Fruit fly (Drosophila melanogaster) whole organism, embryonic: Measurements from ENCODE around the gene ImpE3.
A peak's percentile ranks its signal among the peaks of the same experiment; 100 is the strongest.

ENCODE experiments used
- CG1024 ChIP-seq: fragments of 200-800 bp; sonication (Bioruptor generic); IDR thresholded peaks from 2 replicates; pipeline ENCODE4 v1.3.6; 2022; ENCODE audit warnings: missing biosample characterization, missing genetic modification characterization
- CG12391 ChIP-seq: fragments of 200-800 bp; sonication (Bioruptor generic); optimal IDR thresholded peaks from 3 replicates; lab custom pipeline; 2018; ENCODE audit warnings: missing biosample characterization, mild to moderate bottlenecking, missing genetic modification characterization, moderate library complexity
- CG13624 ChIP-seq: fragments of 200-800 bp; sonication (Bioruptor generic); optimal IDR thresholded peaks from 2 replicates; lab custom pipeline; 2016; ENCODE audit warnings: missing biosample characterization, missing genetic modification characterization
- CG17829 ChIP-seq: fragments of 200-800 bp; optimal IDR thresholded peaks from 2 replicates; lab custom pipeline; 2019; ENCODE audit warnings: missing biosample characterization, mild to moderate bottlenecking, missing genetic modification characterization, moderate library complexity
- CG1792 ChIP-seq: fragments of 200-800 bp; sonication (Bioruptor generic); optimal IDR thresholded peaks from 2 replicates; lab custom pipeline; 2016; ENCODE audit warnings: missing biosample characterization, missing genetic modification characterization
- CG2678 ChIP-seq: fragments of 200-800 bp; sonication (Bioruptor generic); optimal IDR thresholded peaks from 3 replicates; lab custom pipeline; 2019; ENCODE audit warnings: missing biosample characterization, mild to moderate bottlenecking, missing genetic modification characterization, moderate library complexity
- CG30020 ChIP-seq: fragments of 200-800 bp; optimal IDR thresholded peaks from 2 replicates; lab custom pipeline; 2019; ENCODE audit warnings: missing biosample characterization, mild to moderate bottlenecking, missing genetic modification characterization, moderate library complexity
- CG30431 ChIP-seq: fragments of 200-800 bp; sonication (Bioruptor generic); optimal IDR thresholded peaks from 2 replicates; lab custom pipeline; 2017; ENCODE audit warnings: missing biosample characterization, missing genetic modification characterization
- CG32772 ChIP-seq: fragments of 200-800 bp; sonication (Bioruptor generic); IDR thresholded peaks from 2 replicates; pipeline ENCODE4 v1.3.6; 2022; ENCODE audit warnings: missing biosample characterization, missing genetic modification characterization
- CG4360 ChIP-seq: fragments of 200-800 bp; sonication (Bioruptor generic); IDR thresholded peaks from 2 replicates; pipeline ENCODE4 v1.3.6; 2022; ENCODE audit warnings: missing biosample characterization, missing genetic modification characterization
- CG4820 ChIP-seq: fragments of 200-800 bp; sonication (Bioruptor generic); optimal IDR thresholded peaks from 3 replicates; lab custom pipeline; 2016; ENCODE audit warnings: missing biosample characterization, missing genetic modification characterization
- CG8290 ChIP-seq, 3 experiments: fragments of 200-800 bp; sonication (Bioruptor generic); optimal IDR thresholded peaks; 2 replicates each; lab custom pipeline; 2016 to 2019; ENCODE audit warnings: missing biosample characterization in 3 of 3, missing genetic modification characterization in 3 of 3, mild to moderate bottlenecking in 2 of 3, moderate library complexity in 1 of 3
- CG8388 ChIP-seq: fragments of 200-800 bp; sonication (Bioruptor generic); optimal IDR thresholded peaks from 2 replicates; lab custom pipeline; 2019; ENCODE audit warnings: missing biosample characterization, mild to moderate bottlenecking, missing genetic modification characterization, moderate library complexity
- Dfd ChIP-seq, 2 experiments: fragments of >200 bp; optimal IDR thresholded peaks; 2 replicates each; lab custom pipeline; 2017; ENCODE audit warnings: missing biosample characterization in 2 of 2, missing genetic modification characterization in 2 of 2
- Dip3 ChIP-seq: fragments of 200-800 bp; sonication (Bioruptor generic); optimal IDR thresholded peaks from 3 replicates; lab custom pipeline; 2016; ENCODE audit warnings: missing biosample characterization, missing genetic modification characterization
- HLH3B ChIP-seq: fragments of 200-800 bp; sonication (Bioruptor generic); IDR thresholded peaks from 2 replicates; pipeline ENCODE4 v1.3.6; 2022; ENCODE audit warnings: missing biosample characterization, missing genetic modification characterization
- Hey ChIP-seq: fragments of 200-800 bp; sonication (Bioruptor generic); optimal IDR thresholded peaks from 3 replicates; lab custom pipeline; 2018; ENCODE audit warnings: missing biosample characterization, mild to moderate bottlenecking, missing genetic modification characterization
- HmgZ ChIP-seq: fragments of 200-800 bp; sonication (Bioruptor generic); optimal IDR thresholded peaks from 2 replicates; lab custom pipeline; 2018; ENCODE audit warnings: missing biosample characterization, mild to moderate bottlenecking, missing genetic modification characterization
- MTF-1 ChIP-seq: fragments of 200-800 bp; sonication (Bioruptor generic); optimal IDR thresholded peaks from 2 replicates; lab custom pipeline; 2018; ENCODE audit warnings: missing biosample characterization, mild to moderate bottlenecking, missing genetic modification characterization, borderline replicate concordance
- Neu2 ChIP-seq: fragments of 200-800 bp; sonication (Bioruptor generic); optimal IDR thresholded peaks from 3 replicates; lab custom pipeline; 2016; ENCODE audit warnings: missing biosample characterization, missing genetic modification characterization, borderline replicate concordance
- Nf-YC ChIP-seq: fragments of 200-800 bp; optimal IDR thresholded peaks from 3 replicates; lab custom pipeline; 2019; ENCODE audit warnings: missing biosample characterization, mild to moderate bottlenecking, missing genetic modification characterization, moderate library complexity
- Ravus ChIP-seq: fragments of 200-800 bp; sonication (Bioruptor generic); IDR thresholded peaks from 2 replicates; pipeline ENCODE4 v1.3.6; 2022; ENCODE audit warnings: missing biosample characterization, missing genetic modification characterization
- Sox100B ChIP-seq: fragments of 200-800 bp; sonication (Bioruptor generic); optimal IDR thresholded peaks from 3 replicates; lab custom pipeline; 2018; ENCODE audit warnings: missing biosample characterization, mild to moderate bottlenecking, missing genetic modification characterization
- Tbp ChIP-seq: fragments of >200 bp; optimal IDR thresholded peaks from 2 replicates; lab custom pipeline; 2018; ENCODE audit warnings: missing biosample characterization, missing genetic modification characterization
- Xbp1 ChIP-seq: fragments of 200-800 bp; sonication (Bioruptor generic); optimal IDR thresholded peaks from 3 replicates; lab custom pipeline; 2016; ENCODE audit warnings: missing biosample characterization, mild to moderate bottlenecking, missing genetic modification characterization
- Xrp1 ChIP-seq: fragments of 200-800 bp; sonication (Bioruptor generic); IDR thresholded peaks from 2 replicates; pipeline ENCODE4 v1.3.6; 2022; ENCODE audit warnings: missing biosample characterization, missing genetic modification characterization
- ab ChIP-seq: fragments of 200-800 bp; sonication (Bioruptor generic); optimal IDR thresholded peaks from 2 replicates; lab custom pipeline; 2016; ENCODE audit warnings: missing biosample characterization, missing genetic modification characterization
- amos ChIP-seq: fragments of 200-800 bp; sonication (Bioruptor generic); IDR thresholded peaks from 2 replicates; pipeline ENCODE4 v1.3.6; 2022; ENCODE audit warnings: missing biosample characterization, missing genetic modification characterization; ENCODE audit not compliant: partially characterized antibody
- chn ChIP-seq: fragments of 200-800 bp; sonication (Bioruptor generic); optimal IDR thresholded peaks from 2 replicates; lab custom pipeline; 2016; ENCODE audit warnings: missing biosample characterization, missing genetic modification characterization
- ftz-f1 ChIP-seq: fragments of 200-800 bp; sonication (Bioruptor generic); optimal IDR thresholded peaks from 2 replicates; lab custom pipeline; 2016; ENCODE audit warnings: missing biosample characterization, missing genetic modification characterization
- grau ChIP-seq: fragments of 200-800 bp; optimal IDR thresholded peaks from 3 replicates; lab custom pipeline; 2019; ENCODE audit warnings: missing biosample characterization, mild to moderate bottlenecking, missing genetic modification characterization, moderate library complexity
- gro ChIP-seq: fragments of 200-800 bp; sonication (Bioruptor generic); optimal IDR thresholded peaks from 2 replicates; lab custom pipeline; 2016; ENCODE audit warnings: missing biosample characterization, missing genetic modification characterization
- gsb-n ChIP-seq: fragments of 200-800 bp; sonication (Bioruptor generic); optimal IDR thresholded peaks from 3 replicates; lab custom pipeline; 2018; ENCODE audit warnings: missing biosample characterization, mild to moderate bottlenecking, missing genetic modification characterization
- ham ChIP-seq: fragments of 200-800 bp; sonication (Bioruptor generic); IDR thresholded peaks from 2 replicates; pipeline ENCODE4 v1.3.6; 2022; ENCODE audit warnings: missing biosample characterization, missing genetic modification characterization
- hkb ChIP-seq, 2 experiments: fragments of 200-800 bp in 1 of 2; fragments of >200 bp in 1 of 2; sonication (Bioruptor generic) in 1 of 2; IDR thresholded peaks in 1 of 2; optimal IDR thresholded peaks in 1 of 2; 2 replicates each; pipeline versions ENCODE4 v1.3.6 to Lab custom; 2017 to 2022; ENCODE audit warnings: missing biosample characterization in 1 of 2, missing genetic modification characterization in 1 of 2
- hth ChIP-seq: fragments of >200 bp; optimal IDR thresholded peaks from 2 replicates; lab custom pipeline; 2017; ENCODE audit warnings: inconsistent platforms
- kah ChIP-seq: fragments of 200-800 bp; sonication (Bioruptor generic); optimal IDR thresholded peaks from 2 replicates; lab custom pipeline; 2018; ENCODE audit warnings: missing biosample characterization, mild to moderate bottlenecking, missing genetic modification characterization
- klu ChIP-seq: fragments of 200-800 bp; sonication (Bioruptor generic); IDR thresholded peaks from 2 replicates; pipeline ENCODE4 v1.3.6; 2022; ENCODE audit warnings: missing biosample characterization, missing genetic modification characterization
- pho ChIP-seq: fragments of 200-800 bp; sonication (Bioruptor generic); optimal IDR thresholded peaks from 2 replicates; lab custom pipeline; 2016; ENCODE audit warnings: missing biosample characterization, missing genetic modification characterization
- pita ChIP-seq: fragments of 200-800 bp; sonication (Bioruptor generic); optimal IDR thresholded peaks from 2 replicates; lab custom pipeline; 2017; ENCODE audit warnings: missing biosample characterization, mild to moderate bottlenecking, missing genetic modification characterization
- pnt ChIP-seq: fragments of 200-800 bp; sonication (Bioruptor generic); optimal IDR thresholded peaks from 3 replicates; lab custom pipeline; 2016; ENCODE audit warnings: missing biosample characterization, missing genetic modification characterization
- ro ChIP-seq: fragments of 200-800 bp; sonication (Bioruptor generic); IDR thresholded peaks from 2 replicates; pipeline ENCODE4 v1.3.6; 2022; ENCODE audit warnings: missing biosample characterization, missing genetic modification characterization
- sc ChIP-seq, 3 experiments: fragments of >200 bp in 2 of 3; fragments of 200-800 bp in 1 of 3; sonication (Bioruptor generic) in 1 of 3; optimal IDR thresholded peaks; 2 replicates in 2 of 3; 3 replicates in 1 of 3; lab custom pipeline; 2017; ENCODE audit warnings: mild to moderate bottlenecking in 1 of 3, missing biosample characterization in 1 of 3, missing genetic modification characterization in 1 of 3, missing genetic modification reagents in 1 of 3
- schlank ChIP-seq: fragments of 200-800 bp; sonication (Bioruptor generic); optimal IDR thresholded peaks from 2 replicates; lab custom pipeline; 2018; ENCODE audit warnings: missing biosample characterization, mild to moderate bottlenecking, missing genetic modification characterization
- stc ChIP-seq: fragments of 200-800 bp; sonication (Bioruptor generic); IDR thresholded peaks from 2 replicates; pipeline ENCODE4 v1.3.6; 2022; ENCODE audit warnings: missing biosample characterization, missing genetic modification characterization
- toy ChIP-seq: fragments of 200-800 bp; sonication (Bioruptor generic); IDR thresholded peaks from 2 replicates; pipeline ENCODE4 v1.3.6; 2022; ENCODE audit warnings: missing biosample characterization, missing genetic modification characterization
- zen2 ChIP-seq: fragments of 200-800 bp; sonication (Bioruptor generic); IDR thresholded peaks from 3 replicates; pipeline ENCODE4 v1.3.6; 2022; ENCODE audit warnings: missing biosample characterization, missing genetic modification characterization; ENCODE audit not compliant: partially characterized antibody

Gene ImpE3

dm6 chr3R:8007595-8008255 is 21.6 kb downstream of the ImpE3 start, which contains the start of gene CG2767 (continued):
- no peak for TF ChIP-seq pita (GFP tag; lab: Kevin White, UChicago)
- TF ChIP-seq Sox100B (GFP tag; lab: Kevin White, UChicago) = no peak
- TF ChIP-seq HmgZ (tag; lab: Kevin White, UChicago) = no peak
- no peak for TF ChIP-seq CG30431
- no peak for TF ChIP-seq pho
- TF ChIP-seq CG17829 = no peak
- peak; percentile 59 for TF ChIP-seq chn (GFP tag; lab: Kevin White, UChicago)
- peak; percentile 53 for TF ChIP-seq kah (GFP tag; lab: Kevin White, UChicago)

- TF ChIP-seq pnt (GFP tag; lab: Kevin White, UChicago) = peak; percentile 81
- peak; percentile 36; the same call in 1 of the 2 replicates for TF ChIP-seq amos (GFP tag; lab: Robert Waterston, UW)
- TF ChIP-seq Dip3 (GFP tag; lab: Kevin White, UChicago) = peak; percentile 80
- peak; percentile 94 for TF ChIP-seq gsb-n (tag; lab: Kevin White, UChicago)
- TF ChIP-seq gro = peak; percentile 78
- peak; percentile 94 for TF ChIP-seq Ravus (GFP tag; lab: Robert Waterston, UW)
- TF ChIP-seq CG8290 (GFP tag; optimal IDR thresholded peaks at IDR 0.05; lab: Kevin White, UChicago) = peak; percentile 95
- TF ChIP-seq CG8290 (tag; optimal IDR thresholded peaks at IDR 0.05; lab: Kevin White, UChicago) = peak; percentile 42 to 75
- peak; percentile 84 for TF ChIP-seq Nf-YC
- no peak for TF ChIP-seq Neu2 (GFP tag; lab: Kevin White, UChicago)
- peak; percentile 97 for TF ChIP-seq Xbp1 (GFP tag; lab: Kevin White, UChicago)
- peak; percentile 79 for TF ChIP-seq CG30020 (tag; lab: Kevin White, UChicago)
- TF ChIP-seq hkb (optimal IDR thresholded peaks at IDR 0.05; lab: Kevin White, UChicago) = peak; percentile 72
- peak; percentile 97 for TF ChIP-seq hkb (GFP tag; IDR thresholded peaks at IDR 0.05; lab: Robert Waterston, UW)
- peak; percentile 61 for TF ChIP-seq Hey (tag; lab: Kevin White, UChicago)
- peak; percentile 98 for TF ChIP-seq HLH3B (GFP tag; lab: Robert Waterston, UW)
- TF ChIP-seq klu (GFP tag; lab: Robert Waterston, UW) = peak; percentile 96
- no peak for TF ChIP-seq sc (optimal IDR thresholded peaks at IDR 0.05; lab: Kevin White, UChicago)
- TF ChIP-seq sc (GFP tag; optimal IDR thresholded peaks at IDR 0.05; lab: Kevin White, UChicago) = peak; percentile 91
- no peak for TF ChIP-seq hth (lab: Kevin White, UChicago)
- TF ChIP-seq schlank (tag; lab: Kevin White, UChicago) = peak; percentile 84
- TF ChIP-seq Tbp = no peak
- TF ChIP-seq ro (GFP tag; lab: Robert Waterston, UW) = peak; percentile 96
- peak; percentile 69 for TF ChIP-seq ab (GFP tag; lab: Kevin White, UChicago)
- no peak for TF ChIP-seq Dfd (GFP tag; optimal IDR thresholded peaks at IDR 0.05; lab: Kevin White, UChicago)
- peak; percentile 95 for TF ChIP-seq CG4820 (GFP tag; lab: Kevin White, UChicago)
- TF ChIP-seq MTF-1 (GFP tag; lab: Kevin White, UChicago) = peak; percentile 88
- TF ChIP-seq CG4360 (GFP tag; lab: Robert Waterston, UW) = peak; percentile 83
- no peak; the same call in 2 of the 3 replicates for TF ChIP-seq zen2
- peak; percentile 71 for TF ChIP-seq CG1792 (GFP tag; lab: Kevin White, UChicago)
- peak; percentile 90 for TF ChIP-seq CG1024 (GFP tag; lab: Robert Waterston, UW)
- peak; percentile 73 for TF ChIP-seq CG13624 (GFP tag; lab: Kevin White, UChicago)
- peak; percentile 97 for TF ChIP-seq stc (GFP tag; lab: Robert Waterston, UW)
- peak; percentile 84 for TF ChIP-seq ftz-f1
- TF ChIP-seq ham (GFP tag; lab: Robert Waterston, UW) = peak; percentile 92
- peak; percentile 99 for TF ChIP-seq Xrp1 (GFP tag; lab: Robert Waterston, UW)
- TF ChIP-seq CG12391 (tag; lab: Kevin White, UChicago) = peak; percentile 97
- peak; percentile 88 for TF ChIP-seq toy (GFP tag; lab: Robert Waterston, UW)
- peak; percentile 96 for TF ChIP-seq CG2678
- TF ChIP-seq CG32772 = peak; percentile 98
- TF ChIP-seq grau (tag; lab: Kevin White, UChicago) = peak; percentile 100
- peak; percentile 94 for TF ChIP-seq CG8388 (GFP tag; lab: Kevin White, UChicago)
Observed at dm6 chr3R:8001074-8001669, 28.2 kb downstream of the ImpE3 start, which contains the start of the genes Kmn2 and CG2698. TSS of gene Kmn2 (minus strand) at chr3R:8001309. TSS of gene CG2698 (plus strand) at chr3R:8001562.
